Worm (Caenorhabditis elegans) whole organism, L4/young adult: ENCODE results near the gene C35D10.3.

Experiments
- W03F9.2 ChIP-seq: fragments of 150-350 bp; optimal IDR thresholded peaks from 2 replicates; lab custom pipeline; 2014; ENCODE audit warnings: missing biosample characterization, missing genetic modification characterization
- dao-5 ChIP-seq: sonication (generic microtip); optimal IDR thresholded peaks from 2 replicates; lab custom pipeline; 2016; ENCODE audit warnings: missing genotype, missing genetic modification characterization, moderate library complexity, missing compliant biosample characterization
- him-1 ChIP-seq: sonication (generic microtip); optimal IDR thresholded peaks from 2 replicates; lab custom pipeline; 2016; ENCODE audit warnings: missing genotype, missing genetic modification reagents, missing genetic modification characterization, missing compliant biosample characterization

DNA sequence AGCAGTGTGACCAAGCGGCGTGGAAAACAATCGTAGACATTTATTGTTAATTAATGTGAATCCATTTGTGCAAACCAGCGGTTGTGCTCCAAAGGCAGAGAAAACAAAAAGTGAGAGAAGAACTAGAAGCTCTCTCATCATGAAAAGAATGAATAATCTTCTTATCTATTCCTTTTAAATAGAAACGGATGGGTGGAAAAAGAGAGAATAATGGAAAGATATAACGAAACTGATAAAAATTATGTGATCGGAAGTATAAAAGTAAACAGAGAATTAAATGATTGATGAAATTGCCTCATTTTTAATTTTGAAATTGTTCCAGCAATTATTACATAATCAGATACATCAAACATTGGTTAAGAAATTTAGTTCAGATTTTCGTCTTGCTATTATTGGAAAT, 14.7 kb downstream of the C35D10.3 start, which contains the start of gene clec-5:
- TF ChIP-seq W03F9.2 (tag; lab: Kevin White, UChicago) = no peak
- TF ChIP-seq dao-5 (tag; lab: Kevin White, UChicago) = no peak
- no peak for TF ChIP-seq him-1 (tag; lab: Kevin White, UChicago)
